Fruit fly (Drosophila melanogaster) whole organism: Measurements from ENCODE around the gene unc-119.

Source experiments
- CG8478 ChIP-seq: fragments of >200 bp; optimal IDR thresholded peaks from 2 replicates; lab custom pipeline; 2018; ENCODE audit warnings: inconsistent platforms
- Dll ChIP-seq: fragments of >200 bp; optimal IDR thresholded peaks from 2 replicates; lab custom pipeline; 2017
- EcR ChIP-seq, 2 experiments: fragments of >200 bp; optimal IDR thresholded peaks; 2 replicates each; lab custom pipeline; 2017; ENCODE audit warnings: missing biosample characterization in 2 of 2, missing genetic modification characterization in 2 of 2, missing genetic modification reagents in 2 of 2
- pan ChIP-seq: fragments of >200 bp; optimal IDR thresholded peaks from 2 replicates; lab custom pipeline; 2017
- psq ChIP-seq: fragments of >200 bp; optimal IDR thresholded peaks from 2 replicates; lab custom pipeline; 2017
- usp ChIP-seq: fragments of >200 bp; optimal IDR thresholded peaks from 2 replicates; lab custom pipeline; 2017; ENCODE audit warnings: missing biosample characterization, missing genetic modification characterization, mixed read lengths

Gene unc-119

dm6 chrX:7302329-7302728, 11.2 kb upstream of the unc-119 start:
- no peak for TF ChIP-seq usp (GFP tag; lab: Kevin White, UChicago)
- no peak for TF ChIP-seq Dll (lab: Kevin White, UChicago)
- no peak for TF ChIP-seq psq (lab: Kevin White, UChicago)
- TF ChIP-seq pan (lab: Kevin White, UChicago), result no peak
- no peak for TF ChIP-seq EcR (GFP tag; optimal IDR thresholded peaks at IDR 0.05; lab: Kevin White, UChicago)
- TF ChIP-seq CG8478 (lab: Kevin White, UChicago), result no peak

- TF ChIP-seq psq (lab: Kevin White, UChicago), result no peak
- no peak for TF ChIP-seq EcR (GFP tag; optimal IDR thresholded peaks at IDR 0.05; lab: Kevin White, UChicago)
- no peak for TF ChIP-seq Dll (lab: Kevin White, UChicago)
- TF ChIP-seq usp (GFP tag; lab: Kevin White, UChicago), result no peak
- no peak for TF ChIP-seq pan (lab: Kevin White, UChicago)
- TF ChIP-seq CG8478 (lab: Kevin White, UChicago), result no peak
These were observed 10.5 kb upstream of the unc-119 start for dm6 chrX:7301351-7302328.

- no peak for TF ChIP-seq usp (GFP tag; lab: Kevin White, UChicago)
- TF ChIP-seq Dll (lab: Kevin White, UChicago), result peak; percentile 67
- TF ChIP-seq pan (lab: Kevin White, UChicago), result no peak
- no peak for TF ChIP-seq psq (lab: Kevin White, UChicago)
- peak in 1 of 2 experiments; percentile 36 for TF ChIP-seq EcR (GFP tag; optimal IDR thresholded peaks at IDR 0.05; lab: Kevin White, UChicago)
- no peak for TF ChIP-seq CG8478 (lab: Kevin White, UChicago)
These were observed 9.7 kb upstream of the unc-119 start for dm6 chrX:7300722-7301350.

- TF ChIP-seq pan (lab: Kevin White, UChicago) (no peak), CG8478 (lab: Kevin White, UChicago) (no peak), Dll (lab: Kevin White, UChicago) (no peak), psq (lab: Kevin White, UChicago) (no peak), usp (GFP tag; lab: Kevin White, UChicago) (no peak), EcR (GFP tag; optimal IDR thresholded peaks at IDR 0.05; lab: Kevin White, UChicago) (no peak)
These were observed 9.2 kb upstream of the unc-119 start for dm6 chrX:7300356-7300721.

dm6 chrX:7299399-7300355, 8.6 kb upstream of the unc-119 start:
- TF ChIP-seq pan (lab: Kevin White, UChicago) (no peak), Dll (lab: Kevin White, UChicago) (peak; percentile 68)

- TF ChIP-seq pan (lab: Kevin White, UChicago) (no peak), CG8478 (lab: Kevin White, UChicago) (no peak)
These were observed 7.2 kb upstream of the unc-119 start for dm6 chrX:7298323-7298722.

- TF ChIP-seq psq (lab: Kevin White, UChicago) (no peak), CG8478 (lab: Kevin White, UChicago) (no peak), Dll (lab: Kevin White, UChicago) (no peak)
These were observed 5.7 kb upstream of the unc-119 start for dm6 chrX:7296721-7297227.

- TF ChIP-seq pan (lab: Kevin White, UChicago) (no peak), psq (lab: Kevin White, UChicago) (no peak), Dll (lab: Kevin White, UChicago) (no peak), CG8478 (lab: Kevin White, UChicago) (no peak), EcR (GFP tag; optimal IDR thresholded peaks at IDR 0.05; lab: Kevin White, UChicago) (no peak), usp (GFP tag; lab: Kevin White, UChicago) (no peak)
These were observed 4.9 kb upstream of the unc-119 start for dm6 chrX:7295973-7296372.

- TF ChIP-seq CG8478 (lab: Kevin White, UChicago), result no peak
- no peak for TF ChIP-seq pan (lab: Kevin White, UChicago)
- TF ChIP-seq EcR (GFP tag; optimal IDR thresholded peaks at IDR 0.05; lab: Kevin White, UChicago), result no peak
- TF ChIP-seq psq (lab: Kevin White, UChicago), result no peak
- no peak for TF ChIP-seq Dll (lab: Kevin White, UChicago)
- no peak for TF ChIP-seq usp (GFP tag; lab: Kevin White, UChicago)
These were observed 2.9 kb upstream of the unc-119 start for dm6 chrX:7293874-7294559.

- TF ChIP-seq usp (GFP tag; lab: Kevin White, UChicago), result no peak
- no peak for TF ChIP-seq Dll (lab: Kevin White, UChicago)
- TF ChIP-seq pan (lab: Kevin White, UChicago), result no peak
- TF ChIP-seq psq (lab: Kevin White, UChicago), result no peak
- TF ChIP-seq EcR (GFP tag; optimal IDR thresholded peaks at IDR 0.05; lab: Kevin White, UChicago), result no peak
- TF ChIP-seq CG8478 (lab: Kevin White, UChicago), result no peak
These were observed 2.2 kb upstream of the unc-119 start for dm6 chrX:7293133-7293873.
